Fruit fly (Drosophila melanogaster): ENCODE measurements around the gene CG31550.

CG31550 gene

DNA sequence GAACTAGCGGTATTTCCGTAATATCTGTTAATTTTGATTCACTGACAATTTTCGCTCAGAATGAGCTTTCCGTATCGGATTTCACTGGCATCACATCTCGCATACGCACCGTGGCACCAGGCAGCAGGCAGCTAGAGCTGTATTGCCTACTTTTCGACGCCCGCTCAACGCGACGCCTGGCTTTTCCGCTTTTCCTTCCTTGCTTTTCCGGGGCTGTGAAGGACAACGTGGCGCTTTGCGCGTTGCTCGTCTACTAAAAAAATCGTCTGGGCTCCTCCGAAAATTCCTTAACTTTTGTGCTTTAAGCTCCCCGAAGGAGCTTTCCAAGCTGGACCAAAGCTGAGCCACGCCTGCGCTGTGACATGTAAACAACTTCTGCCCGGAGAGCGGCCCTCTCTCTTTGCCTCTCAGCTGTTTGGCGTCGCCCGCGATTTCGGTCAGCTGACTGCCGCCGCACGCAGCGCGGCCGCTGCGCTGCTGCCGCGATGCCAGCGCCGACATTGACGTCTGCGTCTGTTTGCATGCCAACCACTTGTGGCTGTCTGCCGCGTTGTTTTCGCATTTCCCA, 37.8 kb downstream of the CG31550 start, which contains the start of the genes CG43845 and Nmdar1 (continued):
- no peak for TF ChIP-seq Dfd (GFP tag; optimal IDR thresholded peaks at IDR 0.05)
- TF ChIP-seq btn (GFP tag; optimal IDR thresholded peaks at IDR 0.05), result no peak
- no peak for TF ChIP-seq dpn (GFP tag; optimal IDR thresholded peaks at IDR 0.05)
- TF ChIP-seq esg (GFP tag; conservative IDR thresholded peaks at IDR 0.05), result no peak
- no peak for TF ChIP-seq CG2202 (tag; optimal IDR thresholded peaks at IDR 0.05)
- TF ChIP-seq maf-S (GFP tag; optimal IDR thresholded peaks at IDR 0.05), result no peak
- TF ChIP-seq CG10959 (GFP tag; IDR thresholded peaks at IDR 0.05), result 0 out of 2 replicates have a peak, but pooled peaks have one; percentile 26
- TF ChIP-seq CG16815 (GFP tag; optimal IDR thresholded peaks at IDR 0.05), result no peak
- no peak for TF ChIP-seq CG18476 (GFP tag; optimal IDR thresholded peaks at IDR 0.05)
- no peak for TF ChIP-seq CG18011 (GFP tag; optimal IDR thresholded peaks at IDR 0.05)
- TF ChIP-seq ac (GFP tag; optimal IDR thresholded peaks at IDR 0.05), result no peak
- no peak for TF ChIP-seq Vsx1 (GFP tag; optimal IDR thresholded peaks at IDR 0.05)
- 0 out of 2 replicates have a peak, but pooled peaks have one; percentile 11 for TF ChIP-seq gsb (GFP tag; IDR thresholded peaks at IDR 0.05)
- no peak for TF ChIP-seq fu2 (GFP tag; optimal IDR thresholded peaks at IDR 0.05)
- TF ChIP-seq CG12155 (GFP tag; optimal IDR thresholded peaks at IDR 0.05), result no peak
- no peak for TF ChIP-seq CG15696 (tag; optimal IDR thresholded peaks at IDR 0.05)
- no peak for TF ChIP-seq her (GFP tag; optimal IDR thresholded peaks at IDR 0.05)
- TF ChIP-seq CG1529 (GFP tag; optimal IDR thresholded peaks at IDR 0.05), result no peak
- TF ChIP-seq Sry-δ (GFP tag; optimal IDR thresholded peaks at IDR 0.05), result no peak
- TF ChIP-seq CG7928 (GFP tag; optimal IDR thresholded peaks at IDR 0.05), result no peak
- no peak for TF ChIP-seq CG13424 (tag; optimal IDR thresholded peaks at IDR 0.05)
- no peak for TF ChIP-seq chif (GFP tag; optimal IDR thresholded peaks at IDR 0.05)
- TF ChIP-seq ash1 (GFP tag; optimal IDR thresholded peaks at IDR 0.05), result no peak
- no peak for TF ChIP-seq HLH54F (GFP tag; optimal IDR thresholded peaks at IDR 0.05)
- no peak for TF ChIP-seq az2 (GFP tag; optimal IDR thresholded peaks at IDR 0.05)
- TF ChIP-seq mirr (GFP tag; optimal IDR thresholded peaks at IDR 0.05), result no peak
- TF ChIP-seq CG4707 (GFP tag; optimal IDR thresholded peaks at IDR 0.05), result no peak
- TF ChIP-seq NC2α (GFP tag; optimal IDR thresholded peaks at IDR 0.05), result no peak
- TF ChIP-seq CG14860 (GFP tag; IDR thresholded peaks at IDR 0.05; ENCODE audit: partially characterized antibody), result no peak
- TF ChIP-seq gce (GFP tag; IDR thresholded peaks at IDR 0.05), result no peak
- no peak for TF ChIP-seq sima (GFP tag; optimal IDR thresholded peaks at IDR 0.05)
- TF ChIP-seq CG4328 (GFP tag; optimal IDR thresholded peaks at IDR 0.05), result no peak
- TF ChIP-seq CG6654 (GFP tag; optimal IDR thresholded peaks at IDR 0.05), result no peak
- no peak for TF ChIP-seq rib (GFP tag; IDR thresholded peaks at IDR 0.05)
- no peak for TF ChIP-seq CG43689 (GFP tag; IDR thresholded peaks at IDR 0.05)
- no peak for TF ChIP-seq CG8388 (GFP tag; optimal IDR thresholded peaks at IDR 0.05)
- TF ChIP-seq Nf-YB (GFP tag; optimal IDR thresholded peaks at IDR 0.05), result no peak
- peak; percentile 1 for TF ChIP-seq CG18599 (GFP tag; optimal IDR thresholded peaks at IDR 0.05)
- TF ChIP-seq Hand (GFP tag; optimal IDR thresholded peaks at IDR 0.05), result no peak
- no peak for TF ChIP-seq C15 (GFP tag; IDR thresholded peaks at IDR 0.05)
- no peak for TF ChIP-seq CG10321 (GFP tag; IDR thresholded peaks at IDR 0.05)
- peak; percentile 0 for TF ChIP-seq Jarid2 (GFP tag; optimal IDR thresholded peaks at IDR 0.05)
- no peak for TF ChIP-seq seq (GFP tag; IDR thresholded peaks at IDR 0.05)
- TF ChIP-seq fd96Cb (tag; optimal IDR thresholded peaks at IDR 0.05), result no peak
- TF ChIP-seq hth (optimal IDR thresholded peaks at IDR 0.05), result no peak
- no peak for TF ChIP-seq CG13123 (GFP tag; optimal IDR thresholded peaks at IDR 0.05)
- no peak for TF ChIP-seq CG14441 (GFP tag; IDR thresholded peaks at IDR 0.05)
- no peak for TF ChIP-seq CG31224 (GFP tag; IDR thresholded peaks at IDR 0.05)
- TF ChIP-seq Ptx1 (GFP tag; IDR thresholded peaks at IDR 0.05), result no peak
- TF ChIP-seq CG10979 (tag; optimal IDR thresholded peaks at IDR 0.05), result no peak
- TF ChIP-seq gfzf (GFP tag; optimal IDR thresholded peaks at IDR 0.05), result no peak
- TF ChIP-seq CG3163 (GFP tag; optimal IDR thresholded peaks at IDR 0.05), result no peak

All from whole organism, embryonic.